Worm (Caenorhabditis elegans) whole organism, L3 larva: ENCODE measurements around the gene F40H3.3.

Experiments used
- ZK546.5 ChIP-seq: sonication (generic microtip); optimal IDR thresholded peaks from 2 replicates; lab custom pipeline; 2017; ENCODE audit warnings: missing biosample characterization, missing genetic modification characterization
- aly-2 ChIP-seq: fragments of 150-350 bp; optimal IDR thresholded peaks from 2 replicates; lab custom pipeline; 2014; ENCODE audit warnings: missing biosample characterization, missing genetic modification characterization
- ama-1 ChIP-seq: fragments of 150-350 bp; optimal IDR thresholded peaks from 2 replicates; lab custom pipeline; 2018
- ceh-16 ChIP-seq: sonication (generic microtip); optimal IDR thresholded peaks from 2 replicates; lab custom pipeline; 2017; ENCODE audit warnings: missing biosample characterization, missing genetic modification characterization
- ceh-82 ChIP-seq: fragments of 150-350 bp; optimal IDR thresholded peaks from 2 replicates; lab custom pipeline; 2014; ENCODE audit warnings: missing biosample characterization, missing genetic modification characterization
- daf-12 ChIP-seq: fragments of 150-350 bp; optimal IDR thresholded peaks from 2 replicates; lab custom pipeline; 2014; ENCODE audit warnings: missing biosample characterization, missing genetic modification reagents, missing genetic modification characterization
- egl-5 ChIP-seq: fragments of 150-350 bp; optimal IDR thresholded peaks from 2 replicates; lab custom pipeline; 2017; ENCODE audit warnings: missing biosample characterization, missing genetic modification reagents, missing genetic modification characterization, inconsistent platforms
- elt-1 ChIP-seq: fragments of 150-350 bp; optimal IDR thresholded peaks from 2 replicates; lab custom pipeline; 2014; ENCODE audit warnings: missing biosample characterization, missing genetic modification characterization
- elt-2 ChIP-seq: sonication (generic microtip); optimal IDR thresholded peaks from 2 replicates; lab custom pipeline; 2016; ENCODE audit warnings: missing genetic modification reagents, mild to moderate bottlenecking, missing genetic modification characterization, missing compliant biosample characterization
- elt-3 ChIP-seq, 3 experiments: fragments of 150-350 bp in 1 of 3; sonication (generic microtip) in 2 of 3; optimal IDR thresholded peaks; 2 replicates in 2 of 3; 4 replicates in 1 of 3; lab custom pipeline; 2014 to 2017; ENCODE audit warnings: missing biosample characterization in 3 of 3, missing genetic modification characterization in 3 of 3
- hmg-11 ChIP-seq: sonication (generic microtip); optimal IDR thresholded peaks from 2 replicates; lab custom pipeline; 2016; ENCODE audit warnings: missing genetic modification characterization, missing compliant biosample characterization
- jun-1 ChIP-seq: fragments of 150-350 bp; optimal IDR thresholded peaks from 2 replicates; lab custom pipeline; 2014; ENCODE audit warnings: missing biosample characterization, missing genetic modification reagents, missing genetic modification characterization
- lin-39 ChIP-seq: fragments of 150-350 bp; optimal IDR thresholded peaks from 2 replicates; lab custom pipeline; 2018; ENCODE audit warnings: missing biosample characterization, missing genetic modification reagents, missing genetic modification characterization
- nfya-1 ChIP-seq: sonication (generic microtip); optimal IDR thresholded peaks from 2 replicates; lab custom pipeline; 2017; ENCODE audit warnings: missing genetic modification characterization, mild to moderate bottlenecking, missing compliant biosample characterization, antibody characterized with exemption, moderate library complexity; ENCODE audit not compliant: insufficient read depth
- nhr-11 ChIP-seq: fragments of 150-350 bp; optimal IDR thresholded peaks from 2 replicates; lab custom pipeline; 2014; ENCODE audit warnings: missing biosample characterization, missing genetic modification characterization
- nhr-12 ChIP-seq: fragments of 150-350 bp; optimal IDR thresholded peaks from 2 replicates; lab custom pipeline; 2014; ENCODE audit warnings: missing biosample characterization, missing genetic modification characterization
- nhr-23 ChIP-seq: fragments of 150-350 bp; optimal IDR thresholded peaks from 2 replicates; lab custom pipeline; 2014; ENCODE audit warnings: missing biosample characterization, missing genetic modification reagents, missing genetic modification characterization
- nhr-25 ChIP-seq: sonication (generic microtip); optimal IDR thresholded peaks from 2 replicates; lab custom pipeline; 2017; ENCODE audit warnings: missing biosample characterization, missing genetic modification characterization
- nhr-28 ChIP-seq: fragments of 150-350 bp; optimal IDR thresholded peaks from 2 replicates; lab custom pipeline; 2014; ENCODE audit warnings: missing biosample characterization, missing genetic modification characterization
- pha-4 ChIP-seq: fragments of 150-350 bp; optimal IDR thresholded peaks from 2 replicates; lab custom pipeline; 2014; ENCODE audit warnings: missing biosample characterization, missing genetic modification reagents, missing genetic modification characterization
- pqm-1 ChIP-seq: fragments of 150-350 bp; optimal IDR thresholded peaks from 2 replicates; lab custom pipeline; 2017; ENCODE audit warnings: missing biosample characterization, missing genetic modification characterization, inconsistent platforms
- skn-1 ChIP-seq: fragments of 150-350 bp; optimal IDR thresholded peaks from 2 replicates; lab custom pipeline; 2014; ENCODE audit warnings: missing biosample characterization, missing genetic modification characterization
- snpc-4 ChIP-seq: fragments of 150-350 bp; optimal IDR thresholded peaks from 2 replicates; lab custom pipeline; 2014; ENCODE audit warnings: missing biosample characterization, missing genetic modification characterization
- unc-39 ChIP-seq: sonication (generic microtip); optimal IDR thresholded peaks from 4 replicates; lab custom pipeline; 2017; ENCODE audit warnings: missing biosample characterization, missing genetic modification characterization
- ztf-4 ChIP-seq: fragments of 150-350 bp; optimal IDR thresholded peaks from 2 replicates; lab custom pipeline; 2014; ENCODE audit warnings: missing biosample characterization, missing genetic modification characterization

Gene F40H3.3

ce11 chrII:6170236-6170635 is 1.1 kb upstream of the F40H3.3 start:
- peak; percentile 10 for TF ChIP-seq lin-39
- no peak for TF ChIP-seq ama-1 (lab: Kevin White, UChicago)
- no peak for TF ChIP-seq elt-3 (tag; optimal IDR thresholded peaks at IDR 0.05; lab: Kevin White, UChicago)
- peak; percentile 54 for TF ChIP-seq egl-5 (tag; lab: Kevin White, UChicago)

DNA sequence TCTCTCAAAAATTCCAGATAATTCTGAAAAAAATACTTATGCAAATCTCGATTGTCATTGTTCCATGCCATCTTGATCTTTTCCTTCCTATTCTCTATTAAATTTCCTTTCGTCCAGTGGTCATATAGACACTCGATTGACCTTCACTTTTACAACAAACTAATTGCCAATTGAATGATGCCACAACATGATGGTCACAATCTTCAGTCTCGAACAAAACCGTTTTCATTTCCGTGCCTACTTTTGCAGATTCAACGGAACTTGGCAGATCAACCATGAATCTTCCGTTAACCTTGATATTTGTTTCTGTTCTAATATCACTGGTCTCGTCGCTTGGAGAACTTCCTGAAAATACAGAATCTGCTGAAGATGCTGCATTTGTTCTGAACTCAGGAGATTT is 2.1 kb downstream of the F40H3.3 start, which contains the start of gene F40H3.2:
Gene F40H3.2, plus strand, starts transcription at position 250 of the 400 bp plus-strand sequence.
- TF ChIP-seq ama-1 (lab: Kevin White, UChicago) (no peak), nhr-25 (peak; percentile 8)
- TF ChIP-seq, all 47 proteins: peak for 1

ce11 chrII:6175027-6175426 is 3.7 kb downstream of the F40H3.3 start:
- TF ChIP-seq hmg-11 (tag; lab: Kevin White, UChicago) (peak; percentile 20), daf-12 (no peak), lin-39 (peak; percentile 31), nhr-23 (no peak), nfya-1 (tag; lab: Kevin White, UChicago) (peak; percentile 26), ZK546.5 (no peak)
- TF ChIP-seq, all 47 proteins: peak for 3

DNA sequence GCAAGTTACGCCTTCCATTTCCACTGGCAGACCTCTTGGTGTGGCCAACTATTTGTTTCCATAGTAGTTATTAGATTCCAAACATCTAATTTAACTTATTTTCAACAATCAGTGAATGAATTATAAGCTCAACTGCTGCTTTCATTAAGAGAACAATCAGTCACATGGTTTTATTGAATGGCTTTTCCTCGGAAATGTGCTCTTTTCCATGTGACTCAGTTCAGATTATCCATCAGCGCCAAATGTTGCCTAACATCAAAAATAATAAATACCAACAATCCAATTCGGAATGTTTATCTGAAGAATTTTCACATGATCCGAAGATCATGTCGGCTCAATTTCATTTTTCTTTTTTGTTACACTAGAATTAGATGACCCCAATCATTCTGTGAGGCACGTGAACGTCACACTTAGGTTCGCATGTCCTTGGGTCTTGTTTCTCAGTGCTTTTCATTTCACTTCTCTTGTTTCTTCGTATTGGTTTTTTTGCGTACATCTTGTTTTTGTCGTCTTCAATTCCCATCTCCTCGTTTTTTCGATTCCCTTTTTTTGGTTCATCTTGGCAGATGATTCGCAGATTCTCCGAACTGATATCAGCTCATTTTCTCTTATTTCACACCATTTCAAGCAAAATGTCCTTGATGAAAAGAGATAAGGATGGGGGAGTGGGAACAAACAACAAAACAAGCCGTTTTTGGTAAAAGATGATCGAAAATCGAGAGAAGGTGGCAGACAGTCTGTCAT is 5.0 kb downstream of the F40H3.3 start:
- TF ChIP-seq egl-5 (tag; lab: Kevin White, UChicago) (peak; percentile 66), elt-1 (tag; lab: Kevin White, UChicago) (peak; percentile 99), elt-3 (tag; optimal IDR thresholded peaks at IDR 0.05; lab: Kevin White, UChicago) (no peak), nhr-25 (peak; percentile 54)

- TF ChIP-seq pha-4 (tag; lab: Kevin White, UChicago) (peak; percentile 27), elt-2 (tag; lab: Kevin White, UChicago) (peak; percentile 90), nhr-25 (peak; percentile 20), daf-12 (no peak), pqm-1 (tag; lab: Kevin White, UChicago) (peak; percentile 71), hmg-11 (tag; lab: Kevin White, UChicago) (no peak)
Measured at ce11 chrII:6177975-6178742, 6.9 kb downstream of the F40H3.3 start.

- TF ChIP-seq ceh-16 (tag; lab: Kevin White, UChicago) (no peak), aly-2 (tag; lab: Kevin White, UChicago) (no peak), nhr-11 (tag; lab: Kevin White, UChicago) (no peak), nhr-28 (tag; lab: Kevin White, UChicago) (no peak), pha-4 (tag; lab: Kevin White, UChicago) (peak; percentile 83), snpc-4 (tag; lab: Kevin White, UChicago) (no peak), nhr-23 (no peak), ztf-4 (tag; lab: Kevin White, UChicago) (no peak)
Measured at ce11 chrII:6178743-6179129, 7.4 kb downstream of the F40H3.3 start.

ce11 chrII:6179531-6179930 is 8.2 kb downstream of the F40H3.3 start, which contains the start of gene F40H3.1:
Gene F40H3.1 (plus strand): TSS chrII:6179831.
- TF ChIP-seq ztf-4 (tag; lab: Kevin White, UChicago): no peak
- no peak for TF ChIP-seq nhr-12 (tag; lab: Kevin White, UChicago)
- TF ChIP-seq jun-1 (tag; lab: Kevin White, UChicago): no peak
- no peak for TF ChIP-seq skn-1
- no peak for TF ChIP-seq unc-39 (tag; lab: Kevin White, UChicago)
- no peak for TF ChIP-seq pqm-1 (tag; lab: Kevin White, UChicago)
- TF ChIP-seq nhr-11 (tag; lab: Kevin White, UChicago): no peak
- TF ChIP-seq nfya-1 (tag; lab: Kevin White, UChicago): no peak
- no peak for TF ChIP-seq ZK546.5
- TF ChIP-seq ceh-82 (tag; lab: Kevin White, UChicago): no peak
